Fruit fly (Drosophila melanogaster) whole organism, adult: ENCODE data around the gene CG11741.
A peak's percentile ranks its signal among the peaks of the same experiment; 100 is the strongest.

Experiments
- CG11617 ChIP-seq: fragments of 200-800 bp; sonication (Bioruptor generic); optimal IDR thresholded peaks from 2 replicates; lab custom pipeline; 2017; ENCODE audit warnings: mild to moderate bottlenecking, missing biosample characterization, missing genetic modification reagents, missing genetic modification characterization
- CG12768 ChIP-seq: fragments of 200-800 bp; sonication (Bioruptor generic); optimal IDR thresholded peaks from 2 replicates; lab custom pipeline; 2017; ENCODE audit warnings: missing biosample characterization, missing genetic modification characterization, mild to moderate bottlenecking, moderate library complexity, missing genetic modification reagents
- CG14711 ChIP-seq: fragments of 200-800 bp; sonication (Bioruptor generic); optimal IDR thresholded peaks from 2 replicates; lab custom pipeline; 2018; ENCODE audit warnings: missing biosample characterization, mild to moderate bottlenecking, missing genetic modification characterization, moderate library complexity
- CG1620 ChIP-seq: fragments of 200-800 bp; sonication (Bioruptor generic); optimal IDR thresholded peaks from 2 replicates; lab custom pipeline; 2016; ENCODE audit warnings: missing biosample characterization, missing genetic modification characterization
- CG33017 ChIP-seq: fragments of 200-800 bp; sonication (Bioruptor generic); optimal IDR thresholded peaks from 2 replicates; lab custom pipeline; 2018; ENCODE audit warnings: missing biosample characterization, mild to moderate bottlenecking, missing genetic modification characterization, moderate library complexity
- CG5204 ChIP-seq: fragments of 200-800 bp; sonication (Bioruptor generic); optimal IDR thresholded peaks from 2 replicates; lab custom pipeline; 2016; ENCODE audit warnings: missing biosample characterization, missing genetic modification characterization
- CG7045 ChIP-seq: fragments of 200-800 bp; sonication (Bioruptor generic); optimal IDR thresholded peaks from 2 replicates; lab custom pipeline; 2017; ENCODE audit warnings: missing biosample characterization, mild to moderate bottlenecking, missing genetic modification characterization
- CG7101 ChIP-seq: fragments of 200-800 bp; sonication (Bioruptor generic); optimal IDR thresholded peaks from 2 replicates; lab custom pipeline; 2018; ENCODE audit warnings: missing biosample characterization, mild to moderate bottlenecking, missing genetic modification characterization, moderate library complexity
- Clk ChIP-seq: fragments of 200-800 bp; sonication (Bioruptor generic); optimal IDR thresholded peaks from 2 replicates; lab custom pipeline; 2017; ENCODE audit warnings: missing biosample characterization, missing genetic modification characterization
- Crg-1 ChIP-seq: fragments of 200-800 bp; sonication (Bioruptor generic); optimal IDR thresholded peaks from 2 replicates; lab custom pipeline; 2016; ENCODE audit warnings: missing biosample characterization, missing genetic modification characterization
- Hr96 ChIP-seq: fragments of 200-800 bp; sonication (Bioruptor generic); optimal IDR thresholded peaks from 2 replicates; lab custom pipeline; 2016; ENCODE audit warnings: missing biosample characterization, missing genetic modification characterization
- Mnt ChIP-seq: fragments of 200-800 bp; sonication (Bioruptor generic); optimal IDR thresholded peaks from 2 replicates; lab custom pipeline; 2016; ENCODE audit warnings: missing biosample characterization, mild to moderate bottlenecking, missing genetic modification characterization
- bab1 ChIP-seq: fragments of 200-800 bp; sonication (Bioruptor generic); optimal IDR thresholded peaks from 3 replicates; lab custom pipeline; 2019; ENCODE audit warnings: missing biosample characterization, mild to moderate bottlenecking, missing genetic modification characterization, moderate library complexity
- cic ChIP-seq: fragments of 200-800 bp; sonication (Bioruptor generic); optimal IDR thresholded peaks from 2 replicates; lab custom pipeline; 2017; ENCODE audit warnings: missing biosample characterization, mild to moderate bottlenecking, missing genetic modification characterization, moderate library complexity
- cnc ChIP-seq, 2 experiments: fragments of >200 bp; optimal IDR thresholded peaks; 2 replicates each; lab custom pipeline; 2017
- kay ChIP-seq: fragments of 200-800 bp; sonication (Bioruptor generic); peaks from one replicate; lab custom pipeline; 2016; ENCODE audit warnings: missing biosample characterization, missing genetic modification characterization, borderline replicate concordance
- ovo ChIP-seq: fragments of 200-800 bp; sonication (Bioruptor generic); optimal IDR thresholded peaks from 2 replicates; lab custom pipeline; 2016; ENCODE audit warnings: missing biosample characterization, missing genetic modification characterization
- pad ChIP-seq: fragments of 200-800 bp; sonication (Bioruptor generic); optimal IDR thresholded peaks from 3 replicates; lab custom pipeline; 2017; ENCODE audit warnings: missing biosample characterization, missing genetic modification characterization, mild to moderate bottlenecking, moderate library complexity, missing genetic modification reagents
- tj ChIP-seq: fragments of 200-800 bp; sonication (Bioruptor generic); optimal IDR thresholded peaks from 3 replicates; lab custom pipeline; 2017; ENCODE audit warnings: missing biosample characterization, mild to moderate bottlenecking, missing genetic modification characterization, moderate library complexity
- toe ChIP-seq: fragments of 200-800 bp; sonication (Bioruptor generic); optimal IDR thresholded peaks from 2 replicates; lab custom pipeline; 2016; ENCODE audit warnings: missing biosample characterization, missing genetic modification characterization

The CG11741 gene

dm6 chr3R:8518565-8519154 lies 10.0 kb downstream of the CG11741 start:
- TF ChIP-seq ovo (GFP tag; lab: Kevin White, UChicago) (no peak), toe (GFP tag; lab: Kevin White, UChicago) (no peak), bab1 (GFP tag; lab: Kevin White, UChicago) (no peak), CG33017 (no peak)

- no peak for TF ChIP-seq ovo (GFP tag; lab: Kevin White, UChicago)
- no peak for TF ChIP-seq Crg-1
- peak; percentile 20 for TF ChIP-seq Hr96 (GFP tag; lab: Kevin White, UChicago)
- TF ChIP-seq toe (GFP tag; lab: Kevin White, UChicago): peak; percentile 34
- TF ChIP-seq CG1620 (GFP tag; lab: Kevin White, UChicago): no peak
- no peak for TF ChIP-seq Clk (GFP tag; lab: Kevin White, UChicago)
- no peak for TF ChIP-seq CG7045 (GFP tag; lab: Kevin White, UChicago)
- TF ChIP-seq CG14711 (tag; lab: Kevin White, UChicago): no peak
- no peak for TF ChIP-seq pad (GFP tag; lab: Kevin White, UChicago)
- TF ChIP-seq tj (GFP tag; lab: Kevin White, UChicago): no peak
- peak; percentile 5 for TF ChIP-seq Mnt (GFP tag; lab: Kevin White, UChicago)
- no peak for TF ChIP-seq CG11617 (GFP tag; lab: Kevin White, UChicago)
- TF ChIP-seq CG12768 (GFP tag; lab: Kevin White, UChicago): peak; percentile 22
These were observed 10.9 kb downstream of the CG11741 start, which contains the start of gene CG11737 for dm6 chr3R:8517752-8518185. Gene CG11737, plus strand, starts transcription at chr3R:8517868.

- no peak for TF ChIP-seq Clk (GFP tag; lab: Kevin White, UChicago)
- no peak for TF ChIP-seq CG5204 (GFP tag; lab: Kevin White, UChicago)
- no peak for TF ChIP-seq bab1 (GFP tag; lab: Kevin White, UChicago)
- TF ChIP-seq CG33017: no peak
- TF ChIP-seq pad (GFP tag; lab: Kevin White, UChicago): no peak
- no peak for TF ChIP-seq CG7101 (tag; lab: Kevin White, UChicago)
- no peak for TF ChIP-seq ovo (GFP tag; lab: Kevin White, UChicago)
- no peak for TF ChIP-seq cnc (optimal IDR thresholded peaks at IDR 0.05; lab: Kevin White, UChicago)
- TF ChIP-seq tj (GFP tag; lab: Kevin White, UChicago): no peak
- TF ChIP-seq toe (GFP tag; lab: Kevin White, UChicago): no peak
- no peak for TF ChIP-seq cic (GFP tag; lab: Kevin White, UChicago)
- TF ChIP-seq kay (GFP tag; lab: Kevin White, UChicago): no peak
- TF ChIP-seq CG14711 (tag; lab: Kevin White, UChicago): no peak
- TF ChIP-seq Crg-1: no peak
- no peak for TF ChIP-seq CG11617 (GFP tag; lab: Kevin White, UChicago)
- TF ChIP-seq Mnt (GFP tag; lab: Kevin White, UChicago): no peak
- TF ChIP-seq Hr96 (GFP tag; lab: Kevin White, UChicago): no peak
- no peak for TF ChIP-seq CG1620 (GFP tag; lab: Kevin White, UChicago)
- TF ChIP-seq CG12768 (GFP tag; lab: Kevin White, UChicago): no peak
- TF ChIP-seq CG7045 (GFP tag; lab: Kevin White, UChicago): no peak
These were observed 15.8 kb downstream of the CG11741 start, which contains the start of gene Or85c for dm6 chr3R:8512922-8513321. Gene Or85c, minus strand, starts transcription at chr3R:8513022.

- TF ChIP-seq cnc (optimal IDR thresholded peaks at IDR 0.05; lab: Kevin White, UChicago) (no peak), CG14711 (tag; lab: Kevin White, UChicago) (no peak), CG7045 (GFP tag; lab: Kevin White, UChicago) (no peak), CG7101 (tag; lab: Kevin White, UChicago) (no peak), pad (GFP tag; lab: Kevin White, UChicago) (no peak), Mnt (GFP tag; lab: Kevin White, UChicago) (no peak), ovo (GFP tag; lab: Kevin White, UChicago) (no peak), tj (GFP tag; lab: Kevin White, UChicago) (no peak), CG1620 (GFP tag; lab: Kevin White, UChicago) (no peak), CG11617 (GFP tag; lab: Kevin White, UChicago) (no peak)
These were observed 17.4 kb downstream of the CG11741 start, which contains the start of gene Or85b for dm6 chr3R:8511258-8511657. Gene Or85b, minus strand, starts transcription at chr3R:8511358.

dm6 chr3R:8484573-8484972 lies 44.1 kb downstream of the CG11741 start:
- TF ChIP-seq toe (GFP tag; lab: Kevin White, UChicago) (no peak), Hr96 (GFP tag; lab: Kevin White, UChicago) (no peak), Mnt (GFP tag; lab: Kevin White, UChicago) (no peak), ovo (GFP tag; lab: Kevin White, UChicago) (no peak), CG14711 (tag; lab: Kevin White, UChicago) (no peak), CG1620 (GFP tag; lab: Kevin White, UChicago) (no peak), CG11617 (GFP tag; lab: Kevin White, UChicago) (no peak), pad (GFP tag; lab: Kevin White, UChicago) (no peak)

dm6 chr3R:8482881-8483280 lies 45.8 kb downstream of the CG11741 start:
- TF ChIP-seq CG33017: no peak
- TF ChIP-seq Hr96 (GFP tag; lab: Kevin White, UChicago): no peak
- TF ChIP-seq bab1 (GFP tag; lab: Kevin White, UChicago): no peak
